Fruit fly (Drosophila melanogaster) whole organism, embryonic: Measurements from ENCODE around the gene plum.

Experiments
- CG10209 ChIP-seq: fragments of 200-800 bp; sonication (Bioruptor generic); optimal IDR thresholded peaks from 3 replicates; lab custom pipeline; 2017; ENCODE audit warnings: missing biosample characterization, mild to moderate bottlenecking, missing genetic modification characterization, missing genetic modification reagents
- CG10654 ChIP-seq: fragments of 200-800 bp; sonication (Bioruptor generic); optimal IDR thresholded peaks from 2 replicates; lab custom pipeline; 2016; ENCODE audit warnings: missing biosample characterization, missing genetic modification characterization
- CG11398 ChIP-seq: fragments of 200-800 bp; sonication (Bioruptor generic); optimal IDR thresholded peaks from 2 replicates; lab custom pipeline; 2016; ENCODE audit warnings: missing biosample characterization, missing genetic modification characterization
- CG12236 ChIP-seq: fragments of 200-800 bp; sonication (Bioruptor generic); optimal IDR thresholded peaks from 2 replicates; lab custom pipeline; 2016; ENCODE audit warnings: missing biosample characterization, missing genetic modification characterization
- CG13123 ChIP-seq: fragments of 200-800 bp; sonication (Bioruptor generic); optimal IDR thresholded peaks from 2 replicates; lab custom pipeline; 2016; ENCODE audit warnings: missing biosample characterization, missing genetic modification characterization
- CG13775 ChIP-seq: fragments of 200-800 bp; sonication (Bioruptor generic); optimal IDR thresholded peaks from 3 replicates; lab custom pipeline; 2017; ENCODE audit warnings: missing biosample characterization, mild to moderate bottlenecking, missing genetic modification characterization
- CG15514 ChIP-seq: fragments of 200-800 bp; sonication (Bioruptor generic); optimal IDR thresholded peaks from 3 replicates; lab custom pipeline; 2017; ENCODE audit warnings: missing biosample characterization, missing genetic modification characterization, mild to moderate bottlenecking, moderate library complexity, missing genetic modification reagents
- CG16779 ChIP-seq: fragments of 200-800 bp; sonication (Bioruptor generic); IDR thresholded peaks from 2 replicates; pipeline ENCODE4 v1.3.6; 2022; ENCODE audit warnings: missing biosample characterization, missing genetic modification characterization
- CG16863 ChIP-seq: fragments of 200-800 bp; sonication (Bioruptor generic); optimal IDR thresholded peaks from 3 replicates; lab custom pipeline; 2016; ENCODE audit warnings: missing biosample characterization, missing genetic modification characterization
- CG17186 ChIP-seq: fragments of 200-800 bp; sonication (Bioruptor generic); optimal IDR thresholded peaks from 3 replicates; lab custom pipeline; 2017; ENCODE audit warnings: missing biosample characterization, missing genetic modification reagents, missing genetic modification characterization
- CG18476 ChIP-seq: fragments of 200-800 bp; sonication (Bioruptor generic); optimal IDR thresholded peaks from 2 replicates; lab custom pipeline; 2016; ENCODE audit warnings: missing biosample characterization, mild to moderate bottlenecking, missing genetic modification characterization
- CG2120 ChIP-seq: fragments of 200-800 bp; sonication (Bioruptor generic); optimal IDR thresholded peaks from 3 replicates; lab custom pipeline; 2016; ENCODE audit warnings: missing biosample characterization, missing genetic modification characterization
- CG4404 ChIP-seq: fragments of 200-800 bp; sonication (Bioruptor generic); IDR thresholded peaks from 2 replicates; pipeline ENCODE4 v1.3.6; 2022; ENCODE audit warnings: missing biosample characterization, missing genetic modification characterization
- CG4617 ChIP-seq: fragments of 200-800 bp; sonication (Bioruptor generic); optimal IDR thresholded peaks from 3 replicates; lab custom pipeline; 2016; ENCODE audit warnings: missing biosample characterization, missing genetic modification characterization, borderline replicate concordance
- CG4730 ChIP-seq: fragments of 200-800 bp; sonication (Bioruptor generic); IDR thresholded peaks from 2 replicates; pipeline ENCODE4 v1.3.6; 2022; ENCODE audit warnings: missing biosample characterization, missing genetic modification characterization
- CG8089 ChIP-seq: fragments of 200-800 bp; sonication (Bioruptor generic); optimal IDR thresholded peaks from 3 replicates; lab custom pipeline; 2016; ENCODE audit warnings: missing biosample characterization, missing genetic modification characterization
- CG8359 ChIP-seq: fragments of 200-800 bp; sonication (Bioruptor generic); optimal IDR thresholded peaks from 2 replicates; lab custom pipeline; 2017; ENCODE audit warnings: missing biosample characterization, mild to moderate bottlenecking, missing genetic modification characterization, borderline replicate concordance
- Dad ChIP-seq: fragments of 200-800 bp; sonication (Bioruptor generic); optimal IDR thresholded peaks from 3 replicates; lab custom pipeline; 2016; ENCODE audit warnings: missing biosample characterization, missing genetic modification characterization
- Dbx ChIP-seq: fragments of 200-800 bp; sonication (Bioruptor generic); IDR thresholded peaks from 3 replicates; pipeline ENCODE4 v1.3.6; 2022; ENCODE audit warnings: missing biosample characterization, missing genetic modification characterization
- Dll ChIP-seq: fragments of 200-800 bp; sonication (Bioruptor generic); IDR thresholded peaks from 4 replicates; pipeline ENCODE4 v1.3.6; 2022; ENCODE audit warnings: missing biosample characterization, missing genetic modification characterization; ENCODE audit not compliant: partially characterized antibody
- Doc2 ChIP-seq: fragments of 200-800 bp; sonication (Bioruptor generic); IDR thresholded peaks from 2 replicates; pipeline ENCODE4 v1.3.6; 2022; ENCODE audit warnings: missing biosample characterization, missing genetic modification characterization
- Dref ChIP-seq: fragments of 200-800 bp; sonication (Bioruptor generic); IDR thresholded peaks from 2 replicates; pipeline ENCODE4 v1.3.6; 2022; ENCODE audit warnings: missing biosample characterization, missing genetic modification characterization
- GATAe ChIP-seq: fragments of 200-800 bp; sonication (Bioruptor generic); conservative IDR thresholded peaks from 2 replicates; pipeline ENCODE4 v1.3.6; 2022; ENCODE audit warnings: missing biosample characterization, missing genetic modification characterization
- HLH4C ChIP-seq: fragments of 200-800 bp; sonication (Bioruptor generic); IDR thresholded peaks from 3 replicates; pipeline ENCODE4 v1.3.6; 2022; ENCODE audit warnings: missing biosample characterization, missing genetic modification characterization; ENCODE audit not compliant: partially characterized antibody
- Hr39 ChIP-seq: fragments of >200 bp; optimal IDR thresholded peaks from 2 replicates; lab custom pipeline; 2017
- MTF-1 ChIP-seq: fragments of 200-800 bp; sonication (Bioruptor generic); optimal IDR thresholded peaks from 2 replicates; lab custom pipeline; 2018; ENCODE audit warnings: missing biosample characterization, mild to moderate bottlenecking, missing genetic modification characterization, borderline replicate concordance
- Med ChIP-seq: fragments of 200-800 bp; sonication (Bioruptor generic); peaks from one replicate; lab custom pipeline; 2016; ENCODE audit warnings: missing biosample characterization, missing genetic modification characterization, mild to moderate bottlenecking, inconsistent platforms, moderate library complexity
- Opbp ChIP-seq: fragments of 200-800 bp; sonication (Bioruptor generic); IDR thresholded peaks from 3 replicates; pipeline ENCODE4 v1.3.6; 2022; ENCODE audit warnings: missing biosample characterization, missing genetic modification characterization; ENCODE audit not compliant: partially characterized antibody
- Ptx1 ChIP-seq: fragments of 200-800 bp; sonication (Bioruptor generic); IDR thresholded peaks from 2 replicates; pipeline ENCODE4 v1.3.6; 2022; ENCODE audit warnings: missing biosample characterization, missing genetic modification characterization
- Side ChIP-seq: fragments of 200-800 bp; sonication (Bioruptor generic); optimal IDR thresholded peaks from 2 replicates; lab custom pipeline; 2016; ENCODE audit warnings: missing biosample characterization, missing genetic modification characterization
- Ssrp ChIP-seq: fragments of 200-800 bp; sonication (Bioruptor generic); optimal IDR thresholded peaks from 2 replicates; lab custom pipeline; 2018; ENCODE audit warnings: missing biosample characterization, mild to moderate bottlenecking, missing genetic modification characterization, moderate library complexity
- Tbp ChIP-seq: fragments of >200 bp; optimal IDR thresholded peaks from 2 replicates; lab custom pipeline; 2018; ENCODE audit warnings: missing biosample characterization, missing genetic modification characterization
- Usf ChIP-seq: fragments of 200-800 bp; sonication (Bioruptor generic); optimal IDR thresholded peaks from 2 replicates; lab custom pipeline; 2017; ENCODE audit warnings: missing genotype, missing biosample characterization, missing genetic modification characterization
- Xbp1 ChIP-seq: fragments of 200-800 bp; sonication (Bioruptor generic); optimal IDR thresholded peaks from 3 replicates; lab custom pipeline; 2016; ENCODE audit warnings: missing biosample characterization, mild to moderate bottlenecking, missing genetic modification characterization
- amos ChIP-seq: fragments of 200-800 bp; sonication (Bioruptor generic); IDR thresholded peaks from 2 replicates; pipeline ENCODE4 v1.3.6; 2022; ENCODE audit warnings: missing biosample characterization, missing genetic modification characterization; ENCODE audit not compliant: partially characterized antibody
- bab2 ChIP-seq: fragments of 200-800 bp; sonication (Bioruptor generic); optimal IDR thresholded peaks from 2 replicates; lab custom pipeline; 2016; ENCODE audit warnings: missing biosample characterization, missing genetic modification characterization
- chm ChIP-seq: fragments of 200-800 bp; sonication (Bioruptor generic); IDR thresholded peaks from 2 replicates; pipeline ENCODE4 v1.3.6; 2022; ENCODE audit warnings: missing biosample characterization, missing genetic modification characterization
- corto ChIP-seq: fragments of 200-800 bp; sonication (Bioruptor generic); optimal IDR thresholded peaks from 2 replicates; lab custom pipeline; 2016; ENCODE audit warnings: missing biosample characterization, mild to moderate bottlenecking, missing genetic modification characterization, moderate library complexity
- cwo ChIP-seq: fragments of 200-800 bp; sonication (Bioruptor generic); optimal IDR thresholded peaks from 3 replicates; lab custom pipeline; 2017; ENCODE audit warnings: missing biosample characterization, missing genetic modification characterization, mild to moderate bottlenecking, moderate library complexity, missing genetic modification reagents
- dmrt99B ChIP-seq: fragments of 200-800 bp; sonication (Bioruptor generic); optimal IDR thresholded peaks from 2 replicates; lab custom pipeline; 2018; ENCODE audit warnings: missing biosample characterization, mild to moderate bottlenecking, missing genetic modification characterization, moderate library complexity
- gce ChIP-seq: fragments of 200-800 bp; sonication (Bioruptor generic); IDR thresholded peaks from 3 replicates; pipeline ENCODE4 v1.3.6; 2022; ENCODE audit warnings: missing biosample characterization, missing genetic modification characterization
- insv ChIP-seq, 2 experiments: fragments of 200-800 bp; sonication (Bioruptor generic); optimal IDR thresholded peaks; 3 replicates each; lab custom pipeline; 2016 to 2018; ENCODE audit warnings: missing biosample characterization in 2 of 2, missing genetic modification characterization in 2 of 2
- lola ChIP-seq, 3 experiments: fragments of >200 bp in 2 of 3; fragments of 200-800 bp in 1 of 3; sonication (Bioruptor generic) in 1 of 3; optimal IDR thresholded peaks; 2 replicates each; lab custom pipeline; 2017 to 2019; ENCODE audit warnings: missing biosample characterization in 3 of 3, missing genetic modification characterization in 3 of 3, mild to moderate bottlenecking in 1 of 3, moderate library complexity in 1 of 3
- maf-S ChIP-seq: fragments of 200-800 bp; sonication (Bioruptor generic); optimal IDR thresholded peaks from 2 replicates; lab custom pipeline; 2016; ENCODE audit warnings: missing biosample characterization, missing genetic modification characterization
- pb ChIP-seq: fragments of 200-800 bp; sonication (Bioruptor generic); optimal IDR thresholded peaks from 3 replicates; lab custom pipeline; 2016; ENCODE audit warnings: missing biosample characterization, missing genetic modification characterization
- row ChIP-seq: fragments of 200-800 bp; sonication (Bioruptor generic); IDR thresholded peaks from 3 replicates; pipeline ENCODE4 v1.3.6; 2022; ENCODE audit warnings: missing biosample characterization, missing genetic modification characterization
- sens ChIP-seq: fragments of 200-800 bp; sonication (Bioruptor generic); peaks from one replicate; lab custom pipeline; 2016; ENCODE audit warnings: missing biosample characterization, missing genetic modification characterization
- sisA ChIP-seq: fragments of 200-800 bp; sonication (Bioruptor generic); IDR thresholded peaks from 2 replicates; pipeline ENCODE4 v1.3.6; 2022; ENCODE audit warnings: missing biosample characterization, missing genetic modification characterization
- ssp ChIP-seq: fragments of 200-800 bp; sonication (Bioruptor generic); IDR thresholded peaks from 2 replicates; pipeline ENCODE4 v1.3.6; 2022; ENCODE audit warnings: missing biosample characterization, missing genetic modification characterization
- stwl ChIP-seq: fragments of 200-800 bp; sonication (Bioruptor generic); optimal IDR thresholded peaks from 3 replicates; lab custom pipeline; 2018; ENCODE audit warnings: missing biosample characterization, mild to moderate bottlenecking, missing genetic modification characterization, moderate library complexity

plum gene

DNA sequence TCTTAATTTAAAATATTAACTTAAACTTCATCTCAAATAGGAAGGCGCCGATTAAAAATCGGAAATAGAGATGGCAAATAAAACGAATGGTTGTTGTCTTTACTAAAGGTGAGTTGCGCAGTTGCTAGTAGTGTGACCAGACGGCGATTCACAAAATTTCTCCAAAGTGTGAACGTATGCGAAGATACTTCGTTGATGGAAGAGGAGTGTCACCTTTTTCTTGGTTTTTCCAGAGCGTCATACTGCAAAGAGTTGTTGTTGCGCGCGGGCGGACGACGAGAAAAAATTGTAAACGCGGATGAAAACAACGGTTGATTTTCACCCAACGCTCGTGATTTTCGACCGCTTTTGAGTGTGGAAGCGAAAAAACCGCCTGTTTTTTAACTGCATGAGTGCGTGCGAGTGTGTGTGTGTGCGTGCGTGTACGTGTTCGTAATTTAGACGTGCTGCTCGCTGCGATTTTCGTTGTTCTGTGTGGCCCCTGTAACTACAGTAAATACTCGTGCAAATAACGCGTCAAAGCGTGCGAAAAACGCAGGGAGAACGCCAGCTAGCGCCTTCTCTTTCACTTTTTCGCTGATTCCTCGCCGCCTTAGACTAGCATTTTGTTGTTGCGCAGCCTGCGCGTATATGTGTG, 1.2 kb upstream of the plum start, which contains the start of gene scrib (continued):
- TF ChIP-seq dmrt99B (tag; lab: Kevin White, UChicago) (peak; percentile 2), CG8359 (no peak), Med (GFP tag; lab: Kevin White, UChicago) (peak; percentile 91), sisA (no peak), cwo (no peak), stwl (peak; percentile 96), Dbx (GFP tag; lab: Robert Waterston, UW) (peak; percentile 49; the same call in 1 of the 3 replicates), Opbp (peak; percentile 52; the same call in 1 of the 3 replicates), Hr39 (lab: Kevin White, UChicago) (no peak), pb (GFP tag; lab: Kevin White, UChicago) (no peak), Ptx1 (GFP tag; lab: Robert Waterston, UW) (no peak), Usf (GFP tag; lab: Kevin White, UChicago) (no peak), CG17186 (GFP tag; lab: Kevin White, UChicago) (peak; percentile 81), CG2120 (GFP tag; lab: Kevin White, UChicago) (no peak), ssp (no peak), CG10654 (GFP tag; lab: Kevin White, UChicago) (no peak), CG4404 (no peak), MTF-1 (GFP tag; lab: Kevin White, UChicago) (peak; percentile 22), CG10209 (GFP tag; lab: Kevin White, UChicago) (no peak), CG8089 (GFP tag; lab: Kevin White, UChicago) (no peak), HLH4C (GFP tag; lab: Robert Waterston, UW) (peak; percentile 54; the same call in 2 of the 3 replicates), CG4617 (GFP tag; lab: Kevin White, UChicago) (peak; percentile 18), CG12236 (GFP tag; lab: Kevin White, UChicago) (no peak), GATAe (GFP tag; lab: Robert Waterston, UW) (no peak; the same call in 1 of the 2 replicates), Dll (GFP tag; lab: Robert Waterston, UW) (no peak; the same call in 3 of the 4 replicates), CG13775 (no peak), insv (GFP tag; optimal IDR thresholded peaks at IDR 0.05; lab: Kevin White, UChicago) (no peak), Xbp1 (GFP tag; lab: Kevin White, UChicago) (peak; percentile 7), amos (GFP tag; lab: Robert Waterston, UW) (peak; percentile 59; the same call in 1 of the 2 replicates), CG11398 (GFP tag; lab: Kevin White, UChicago) (no peak), CG4730 (GFP tag; lab: Robert Waterston, UW) (no peak), CG13123 (GFP tag; lab: Kevin White, UChicago) (peak; percentile 3), Tbp (GFP tag; lab: Kevin White, UChicago) (no peak), Doc2 (GFP tag; lab: Robert Waterston, UW) (no peak), corto (GFP tag; lab: Kevin White, UChicago) (no peak), Dad (GFP tag; lab: Kevin White, UChicago) (no peak), Ssrp (no peak), bab2 (GFP tag; lab: Kevin White, UChicago) (no peak), CG18476 (GFP tag; lab: Kevin White, UChicago) (no peak), maf-S (no peak), CG16863 (GFP tag; lab: Kevin White, UChicago) (no peak), gce (no peak; the same call in 2 of the 3 replicates), Side (GFP tag; lab: Kevin White, UChicago) (peak; percentile 15), Dref (peak; percentile 65), lola (GFP tag; optimal IDR thresholded peaks at IDR 0.05; lab: Kevin White, UChicago) (peak in 1 of 3 experiments; percentile 26), CG15514 (peak; percentile 76), chm (peak; percentile 84), CG16779 (GFP tag; lab: Robert Waterston, UW) (no peak), row (GFP tag; lab: Robert Waterston, UW) (peak; percentile 40; the same call in 1 of the 3 replicates), sens (GFP tag; lab: Kevin White, UChicago) (peak; percentile 80)
